Worm (Caenorhabditis elegans) whole organism, young adult: Measurements from ENCODE around the gene F55F3.4.

Source experiments
- B0019.2 ChIP-seq: fragments of 200-800 bp; sonication (Bioruptor generic); conservative IDR thresholded peaks from 2 replicates; pipeline ENCODE4 v1.3.6; 2022; ENCODE audit warnings: missing genetic modification reagents, missing genetic modification characterization, missing compliant biosample characterization
- C06A6.2 ChIP-seq: fragments of 200-800 bp; sonication (Bioruptor generic); conservative IDR thresholded peaks from 2 replicates; pipeline ENCODE4 v1.3.6; 2022; ENCODE audit warnings: missing genetic modification characterization, missing compliant biosample characterization
- F57C9.4 ChIP-seq: sonication (generic microtip); optimal IDR thresholded peaks from 2 replicates; lab custom pipeline; 2017; ENCODE audit warnings: mild to moderate bottlenecking, missing genetic modification characterization, missing compliant biosample characterization
- K12H6.12 ChIP-seq: fragments of 200-800 bp; sonication (Bioruptor generic); optimal IDR thresholded peaks from 2 replicates; lab custom pipeline; 2018; ENCODE audit warnings: mild to moderate bottlenecking, missing genetic modification characterization, missing compliant biosample characterization
- Y67H2A.10 ChIP-seq: fragments of 200-800 bp; sonication (Bioruptor generic); conservative IDR thresholded peaks from 2 replicates; pipeline ENCODE4 v1.3.6; 2022; ENCODE audit warnings: missing genetic modification reagents, missing genetic modification characterization, missing compliant biosample characterization
- ZK185.1 ChIP-seq: sonication (generic microtip); optimal IDR thresholded peaks from 2 replicates; lab custom pipeline; 2016; ENCODE audit warnings: mild to moderate bottlenecking, missing genetic modification characterization, missing compliant biosample characterization; ENCODE audit not compliant: poor library complexity, severe bottlenecking
- attf-6 ChIP-seq: fragments of 200-800 bp; sonication (Bioruptor generic); IDR thresholded peaks from 2 replicates; pipeline ENCODE4 v1.3.6; 2022; ENCODE audit warnings: missing genetic modification reagents, missing genetic modification characterization, missing compliant biosample characterization
- cebp-1 ChIP-seq, 2 experiments: fragments of 200-800 bp in 1 of 2; sonication (Bioruptor generic) in 1 of 2; sonication (generic microtip) in 1 of 2; IDR thresholded peaks in 1 of 2; optimal IDR thresholded peaks in 1 of 2; 2 replicates each; pipeline versions ENCODE4 v1.3.6 to Lab custom; 2017 to 2022; ENCODE audit warnings: missing compliant biosample characterization in 2 of 2, missing genetic modification characterization in 2 of 2, mild to moderate bottlenecking in 1 of 2, missing genetic modification reagents in 1 of 2, moderate library complexity in 1 of 2
- ceh-27 ChIP-seq: fragments of 200-800 bp; sonication (Bioruptor generic); optimal IDR thresholded peaks from 2 replicates; lab custom pipeline; 2018; ENCODE audit warnings: mild to moderate bottlenecking, missing genetic modification characterization, moderate library complexity, missing compliant biosample characterization
- ceh-58 ChIP-seq: fragments of 200-800 bp; sonication (Bioruptor generic); IDR thresholded peaks from 2 replicates; pipeline ENCODE4 v1.3.6; 2022; ENCODE audit warnings: missing genetic modification characterization, missing compliant biosample characterization
- ceh-79 ChIP-seq: sonication (generic microtip); optimal IDR thresholded peaks from 2 replicates; lab custom pipeline; 2017; ENCODE audit warnings: mild to moderate bottlenecking, missing genetic modification characterization, missing compliant biosample characterization
- ceh-91 ChIP-seq: fragments of 200-800 bp; sonication (Bioruptor generic); IDR thresholded peaks from 2 replicates; pipeline ENCODE4 v1.3.6; 2022; ENCODE audit warnings: missing genetic modification reagents, missing genetic modification characterization, missing compliant biosample characterization
- chd-7 ChIP-seq: sonication (generic microtip); optimal IDR thresholded peaks from 2 replicates; lab custom pipeline; 2016; ENCODE audit warnings: mild to moderate bottlenecking, missing genetic modification characterization, moderate library complexity, missing compliant biosample characterization
- dox-1 ChIP-seq: fragments of 200-800 bp; sonication (Bioruptor generic); IDR thresholded peaks from 2 replicates; pipeline ENCODE4 v1.3.6; 2022; ENCODE audit warnings: missing genetic modification reagents, missing genetic modification characterization, missing compliant biosample characterization
- dpl-1 ChIP-seq: fragments of 150-350 bp; optimal IDR thresholded peaks from 2 replicates; lab custom pipeline; 2014; ENCODE audit warnings: missing biosample characterization, missing genetic modification reagents, missing genetic modification characterization
- efl-1 ChIP-seq: fragments of 150-350 bp; optimal IDR thresholded peaks from 2 replicates; lab custom pipeline; 2014; ENCODE audit warnings: missing biosample characterization, missing genetic modification reagents, missing genetic modification characterization
- egl-44 ChIP-seq: fragments of 200-800 bp; sonication (Bioruptor generic); IDR thresholded peaks from 2 replicates; pipeline ENCODE4 v1.3.6; 2022; ENCODE audit warnings: missing genetic modification reagents, missing genetic modification characterization, missing compliant biosample characterization
- egrh-3 ChIP-seq: fragments of 200-800 bp; sonication (Bioruptor generic); IDR thresholded peaks from 2 replicates; pipeline ENCODE4 v1.3.6; 2022; ENCODE audit warnings: missing genetic modification reagents, missing genetic modification characterization, missing compliant biosample characterization
- ekl-4 ChIP-seq: fragments of 200-800 bp; sonication (Bioruptor generic); IDR thresholded peaks from 2 replicates; pipeline ENCODE4 v1.3.6; 2022; ENCODE audit warnings: missing genetic modification reagents, missing genetic modification characterization, missing compliant biosample characterization
- him-1 ChIP-seq: sonication (generic microtip); optimal IDR thresholded peaks from 2 replicates; lab custom pipeline; 2016; ENCODE audit warnings: missing genotype, missing genetic modification reagents, missing genetic modification characterization, missing compliant biosample characterization
- hlh-26 ChIP-seq: fragments of 200-800 bp; sonication (Bioruptor generic); conservative IDR thresholded peaks from 2 replicates; pipeline ENCODE4 v1.3.6; 2022; ENCODE audit warnings: missing genetic modification reagents, missing genetic modification characterization, missing compliant biosample characterization
- hmg-1.2 ChIP-seq: fragments of 200-800 bp; sonication (Bioruptor generic); IDR thresholded peaks from 2 replicates; pipeline ENCODE4 v1.3.6; 2022; ENCODE audit warnings: missing genetic modification reagents, missing genetic modification characterization, missing compliant biosample characterization
- hsf-1 ChIP-seq: fragments of 200-800 bp; sonication (Bioruptor generic); IDR thresholded peaks from 2 replicates; pipeline ENCODE4 v1.3.6; 2022; ENCODE audit warnings: missing genetic modification reagents, missing genetic modification characterization, missing compliant biosample characterization
- lin-26 ChIP-seq: fragments of 200-800 bp; sonication (Bioruptor generic); IDR thresholded peaks from 2 replicates; pipeline ENCODE4 v1.3.6; 2022; ENCODE audit warnings: missing genetic modification reagents, missing genetic modification characterization, missing compliant biosample characterization
- lin-40 ChIP-seq: sonication (generic microtip); optimal IDR thresholded peaks from 2 replicates; lab custom pipeline; 2016; ENCODE audit warnings: missing genetic modification characterization, mild to moderate bottlenecking, missing compliant biosample characterization, missing genotype, missing genetic modification reagents
- lin-54 ChIP-seq: fragments of 200-800 bp; sonication (Bioruptor generic); optimal IDR thresholded peaks from 2 replicates; lab custom pipeline; 2018; ENCODE audit warnings: mild to moderate bottlenecking, missing genetic modification characterization, missing compliant biosample characterization
- madf-10 ChIP-seq: sonication (generic microtip); optimal IDR thresholded peaks from 2 replicates; lab custom pipeline; 2016; ENCODE audit warnings: mild to moderate bottlenecking, missing genetic modification characterization, missing compliant biosample characterization
- madf-3 ChIP-seq: fragments of 200-800 bp; sonication (Bioruptor generic); IDR thresholded peaks from 2 replicates; pipeline ENCODE4 v1.3.6; 2022; ENCODE audit warnings: missing genetic modification reagents, missing genetic modification characterization, missing compliant biosample characterization
- mcd-1 ChIP-seq: fragments of 200-800 bp; sonication (Bioruptor generic); IDR thresholded peaks from 2 replicates; pipeline ENCODE4 v1.3.6; 2022; ENCODE audit warnings: missing genetic modification reagents, missing genetic modification characterization, missing compliant biosample characterization
- nhr-27 ChIP-seq: fragments of 200-800 bp; sonication (Bioruptor generic); optimal IDR thresholded peaks from 2 replicates; lab custom pipeline; 2018; ENCODE audit warnings: mild to moderate bottlenecking, missing genetic modification characterization, moderate library complexity, missing compliant biosample characterization
- nhr-80 ChIP-seq: sonication (generic microtip); optimal IDR thresholded peaks from 2 replicates; lab custom pipeline; 2016; ENCODE audit warnings: missing genetic modification characterization, missing compliant biosample characterization
- sdz-38 ChIP-seq: sonication (generic microtip); optimal IDR thresholded peaks from 2 replicates; lab custom pipeline; 2016; ENCODE audit warnings: missing genotype, missing genetic modification characterization, missing compliant biosample characterization
- sea-2 ChIP-seq: fragments of 200-800 bp; sonication (Bioruptor generic); IDR thresholded peaks from 2 replicates; pipeline ENCODE4 v1.3.6; 2022; ENCODE audit warnings: missing genetic modification characterization, missing compliant biosample characterization
- somi-1 ChIP-seq: fragments of 200-800 bp; sonication (Bioruptor generic); optimal IDR thresholded peaks from 2 replicates; lab custom pipeline; 2018; ENCODE audit warnings: mild to moderate bottlenecking, missing genetic modification characterization, missing compliant biosample characterization
- sptf-2 ChIP-seq: fragments of 200-800 bp; sonication (Bioruptor generic); optimal IDR thresholded peaks from 2 replicates; lab custom pipeline; 2018; ENCODE audit warnings: mild to moderate bottlenecking, missing genetic modification characterization, missing compliant biosample characterization
- tbp1 ChIP-seq: fragments of 200-800 bp; sonication (Bioruptor generic); optimal IDR thresholded peaks from 2 replicates; lab custom pipeline; 2018; ENCODE audit warnings: mild to moderate bottlenecking, missing genetic modification characterization, missing compliant biosample characterization
- tlf-1 ChIP-seq: fragments of 200-800 bp; sonication (Bioruptor generic); optimal IDR thresholded peaks from 2 replicates; lab custom pipeline; 2018; ENCODE audit warnings: mild to moderate bottlenecking, missing genetic modification characterization, missing compliant biosample characterization
- unc-62 ChIP-seq: fragments of 150-350 bp; optimal IDR thresholded peaks from 2 replicates; lab custom pipeline; 2014; ENCODE audit warnings: missing biosample characterization, missing genetic modification reagents, missing genetic modification characterization
- zfh-2 ChIP-seq: fragments of 200-800 bp; sonication (Bioruptor generic); conservative IDR thresholded peaks from 2 replicates; pipeline ENCODE4 v1.3.6; 2022; ENCODE audit warnings: missing genetic modification reagents, missing genetic modification characterization, missing compliant biosample characterization
- ztf-26 ChIP-seq: sonication (generic microtip); optimal IDR thresholded peaks from 2 replicates; lab custom pipeline; 2017; ENCODE audit warnings: missing genetic modification characterization, missing compliant biosample characterization
- ztf-3 ChIP-seq: fragments of 200-800 bp; sonication (Bioruptor generic); optimal IDR thresholded peaks from 2 replicates; lab custom pipeline; 2018; ENCODE audit warnings: mild to moderate bottlenecking, missing genetic modification characterization, missing compliant biosample characterization
- ztf-6 ChIP-seq: fragments of 200-800 bp; sonication (Bioruptor generic); IDR thresholded peaks from 2 replicates; pipeline ENCODE4 v1.3.6; 2022; ENCODE audit warnings: missing genetic modification reagents, missing genetic modification characterization, missing compliant biosample characterization

F55F3.4 gene

ce11 chrX:13785268-13785667 lies at the start of gene F55F3.4:
Gene F55F3.4 (plus strand): TSS chrX:13785568.
- no peak for TF ChIP-seq lin-54 (GFP tag; lab: Kevin White, UChicago)
- no peak for TF ChIP-seq ekl-4 (GFP tag; lab: Robert Waterston, UW)
- no peak for TF ChIP-seq sdz-38 (tag; lab: Kevin White, UChicago)
- no peak for TF ChIP-seq sea-2 (GFP tag; lab: Robert Waterston, UW)

DNA sequence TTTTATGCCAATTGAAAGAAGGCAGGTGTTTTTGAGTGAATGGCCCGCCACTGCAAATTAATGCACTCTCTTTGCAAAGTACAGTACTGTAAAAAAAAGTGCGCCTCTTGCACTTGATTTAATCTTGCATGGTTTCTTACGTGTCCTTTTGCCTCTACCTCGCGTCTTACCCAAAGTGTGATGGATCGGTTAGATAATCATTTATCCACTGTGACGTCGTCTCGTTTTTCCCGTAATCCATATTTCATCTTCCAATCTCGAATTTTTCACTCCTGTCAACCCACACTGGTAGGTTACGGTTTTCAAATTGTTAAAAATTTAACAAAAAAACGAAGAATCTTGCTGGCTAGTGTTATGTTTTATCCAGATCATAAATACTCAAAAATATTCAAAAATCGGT lies 48.7 kb upstream of the F55F3.4 start:
- TF ChIP-seq nhr-80 (tag; lab: Kevin White, UChicago) (no peak), ztf-26 (tag; lab: Kevin White, UChicago) (no peak), madf-10 (tag; lab: Kevin White, UChicago) (no peak), tlf-1 (GFP tag; lab: Kevin White, UChicago) (no peak), somi-1 (no peak), ceh-79 (no peak), unc-62 (GFP tag; lab: Kevin White, UChicago) (no peak), Y67H2A.10 (GFP tag; lab: Robert Waterston, UW) (no peak), ZK185.1 (tag; lab: Kevin White, UChicago) (no peak), madf-3 (no peak), B0019.2 (GFP tag; lab: Robert Waterston, UW) (no peak), lin-54 (GFP tag; lab: Kevin White, UChicago) (no peak), hsf-1 (GFP tag; lab: Robert Waterston, UW) (no peak), ceh-58 (GFP tag; lab: Robert Waterston, UW) (no peak), nhr-27 (tag; lab: Kevin White, UChicago) (no peak), F57C9.4 (no peak), efl-1 (GFP tag; lab: Kevin White, UChicago) (no peak), dox-1 (GFP tag; lab: Robert Waterston, UW) (no peak)

DNA sequence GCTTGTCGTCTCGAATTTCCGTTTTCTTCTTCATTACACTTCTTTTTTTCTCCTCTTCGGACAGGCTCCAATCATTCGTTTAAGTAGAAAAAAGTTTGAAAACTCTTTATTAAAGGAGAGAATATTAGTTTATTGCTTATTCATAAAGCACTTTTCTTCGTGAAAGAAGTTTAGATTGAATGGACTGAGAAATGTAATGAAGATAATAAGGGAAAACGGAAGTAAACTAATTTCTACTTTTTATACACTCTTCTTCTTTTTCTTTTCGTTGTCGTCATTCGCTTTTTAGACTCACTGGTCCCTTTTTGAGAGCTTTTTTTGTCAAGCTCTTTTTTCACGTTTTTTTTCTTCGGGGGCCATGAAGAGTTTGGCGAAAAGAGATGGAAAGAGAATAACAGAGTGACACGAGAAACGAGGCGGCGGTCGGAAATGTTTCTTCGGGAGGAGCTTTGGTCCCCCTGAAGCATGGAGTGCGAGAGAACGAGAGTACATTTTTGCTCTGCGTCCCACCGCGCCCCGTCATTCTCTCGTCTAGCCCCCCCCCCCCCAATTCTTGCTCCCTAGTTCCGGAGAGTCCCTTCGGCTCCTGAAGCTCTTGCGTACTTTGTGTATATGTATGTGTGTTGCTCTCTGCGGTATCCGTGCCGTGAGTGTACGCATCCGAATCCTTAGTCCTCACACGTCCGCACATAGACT lies 46.1 kb upstream of the F55F3.4 start:
- TF ChIP-seq ztf-3 (GFP tag; lab: Kevin White, UChicago) (no peak), chd-7 (tag; lab: Kevin White, UChicago) (peak; percentile 49), sdz-38 (tag; lab: Kevin White, UChicago) (no peak), cebp-1 (GFP tag; IDR thresholded peaks at IDR 0.05; lab: Robert Waterston, UW) (no peak), cebp-1 (tag; optimal IDR thresholded peaks at IDR 0.05; lab: Kevin White, UChicago) (peak; percentile 59), dpl-1 (GFP tag; lab: Kevin White, UChicago) (no peak), hlh-26 (GFP tag; lab: Robert Waterston, UW) (no peak), B0019.2 (GFP tag; lab: Robert Waterston, UW) (no peak), C06A6.2 (no peak), lin-40 (tag; lab: Kevin White, UChicago) (peak; percentile 20), ztf-6 (GFP tag; lab: Robert Waterston, UW) (0 out of 2 replicates have a peak, but pooled peaks have one; percentile 24), somi-1 (peak; percentile 33), egrh-3 (GFP tag; lab: Robert Waterston, UW) (peak; percentile 68; the same call in 1 of the 2 replicates), mcd-1 (GFP tag; lab: Robert Waterston, UW) (peak; percentile 54), sptf-2 (GFP tag; lab: Kevin White, UChicago) (no peak), egl-44 (no peak), him-1 (tag; lab: Kevin White, UChicago) (no peak), ceh-27 (GFP tag; lab: Kevin White, UChicago) (peak; percentile 18), tbp1 (GFP tag; lab: Kevin White, UChicago) (no peak), hmg-1.2 (peak; percentile 40), attf-6 (no peak), ceh-91 (GFP tag; lab: Robert Waterston, UW) (no peak), lin-26 (GFP tag; lab: Robert Waterston, UW) (no peak), zfh-2 (GFP tag; lab: Robert Waterston, UW) (peak; percentile 97), K12H6.12 (tag; lab: Kevin White, UChicago) (peak; percentile 71)
